Worm (Caenorhabditis elegans) whole organism, mixed stage, embryonic: ENCODE results near the gene B0252.11.
A peak's percentile ranks its signal among the peaks of the same experiment; 100 is the strongest.

Source experiments
- blmp-1 ChIP-seq: fragments of 150-350 bp; optimal IDR thresholded peaks from 2 replicates; lab custom pipeline; 2014; ENCODE audit warnings: missing biosample characterization, missing genetic modification characterization
- ces-1 ChIP-seq: fragments of 150-350 bp; optimal IDR thresholded peaks from 2 replicates; lab custom pipeline; 2014; ENCODE audit warnings: missing biosample characterization, missing genetic modification reagents, missing genetic modification characterization
- elt-3 ChIP-seq: fragments of 150-350 bp; optimal IDR thresholded peaks from 2 replicates; lab custom pipeline; 2014; ENCODE audit warnings: missing biosample characterization, missing genetic modification characterization
- nhr-76 ChIP-seq: sonication (generic microtip); optimal IDR thresholded peaks from 2 replicates; lab custom pipeline; 2017; ENCODE audit warnings: missing biosample characterization, missing genetic modification characterization
- pha-4 ChIP-seq: fragments of 150-350 bp; optimal IDR thresholded peaks from 2 replicates; lab custom pipeline; 2018; ENCODE audit warnings: missing biosample characterization, missing genetic modification reagents, missing genetic modification characterization
- snpc-4 ChIP-seq: fragments of 150-350 bp; optimal IDR thresholded peaks from 2 replicates; lab custom pipeline; 2014; ENCODE audit warnings: missing biosample characterization, missing genetic modification characterization
- unc-39 ChIP-seq: fragments of 150-350 bp; optimal IDR thresholded peaks from 2 replicates; lab custom pipeline; 2014; ENCODE audit warnings: missing biosample characterization, missing genetic modification characterization
- unc-62 ChIP-seq: fragments of 150-350 bp; optimal IDR thresholded peaks from 2 replicates; lab custom pipeline; 2014; ENCODE audit warnings: missing biosample characterization, missing genetic modification reagents, missing genetic modification characterization
- ztf-11 ChIP-seq: fragments of 150-350 bp; optimal IDR thresholded peaks from 2 replicates; lab custom pipeline; 2014; ENCODE audit warnings: missing biosample characterization, missing genetic modification characterization

DNA sequence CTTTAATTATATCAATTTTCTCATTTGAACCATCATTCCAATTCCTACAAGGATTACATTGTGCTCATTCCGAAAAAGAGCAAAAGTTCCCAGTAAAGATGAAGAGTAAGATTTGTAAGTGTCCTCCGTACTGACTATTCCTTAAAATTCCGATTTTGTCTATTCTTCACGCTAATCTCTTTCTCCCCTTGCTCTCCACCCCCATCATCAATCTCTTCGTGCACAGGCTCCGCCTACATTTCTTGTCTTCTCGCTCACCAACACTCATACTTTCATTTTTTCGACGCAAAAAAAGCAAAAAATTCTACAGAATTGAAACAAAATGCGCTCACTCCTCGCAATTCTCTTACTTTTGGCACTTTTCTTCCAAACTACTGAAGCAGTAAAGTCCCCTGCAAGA is 1.7 kb downstream of the B0252.11 start, which contains the start of gene B0252.8:
- TF ChIP-seq unc-39 (tag; lab: Kevin White, UChicago) (no peak), ztf-11 (tag; lab: Kevin White, UChicago) (no peak), snpc-4 (no peak), elt-3 (tag; lab: Kevin White, UChicago) (no peak), nhr-76 (tag; lab: Kevin White, UChicago) (no peak), pha-4 (tag; lab: Kevin White, UChicago) (no peak), ces-1 (peak; percentile 13), blmp-1 (tag; lab: Kevin White, UChicago) (no peak), unc-62 (no peak)
